Worm (Caenorhabditis elegans) whole organism, midembryonic: ENCODE measurements around the gene C45B2.8.

Experiments
- T22C8.4 ChIP-seq: fragments of 200-800 bp; sonication (Bioruptor generic); IDR thresholded peaks from 2 replicates; pipeline ENCODE4 v1.3.6; 2022; ENCODE audit warnings: missing genetic modification characterization, missing compliant biosample characterization
- cog-1 ChIP-seq: sonication (generic microtip); optimal IDR thresholded peaks from 2 replicates; lab custom pipeline; 2016; ENCODE audit warnings: missing genetic modification characterization, missing compliant biosample characterization
- flt-1 ChIP-seq: fragments of 200-800 bp; sonication (Bioruptor generic); IDR thresholded peaks from 2 replicates; pipeline ENCODE4 v1.3.6; 2022; ENCODE audit warnings: missing genetic modification characterization, missing compliant biosample characterization
- klf-2 ChIP-seq: fragments of 200-800 bp; sonication (Bioruptor generic); conservative IDR thresholded peaks from 2 replicates; pipeline ENCODE4 v1.3.6; 2022; ENCODE audit warnings: missing genetic modification reagents, missing genetic modification characterization, missing compliant biosample characterization
- med-1 ChIP-seq: sonication (generic microtip); optimal IDR thresholded peaks from 2 replicates; lab custom pipeline; 2017; ENCODE audit warnings: missing genetic modification characterization, mild to moderate bottlenecking, missing compliant biosample characterization, antibody characterized with exemption, missing genetic modification reagents; ENCODE audit not compliant: insufficient read depth
- ref-1 ChIP-seq: fragments of 200-800 bp; sonication (Bioruptor generic); conservative IDR thresholded peaks from 2 replicates; pipeline ENCODE4 v1.3.6; 2022; ENCODE audit warnings: missing genetic modification reagents, missing genetic modification characterization, missing compliant biosample characterization
- tab-1 ChIP-seq: fragments of 200-800 bp; sonication (Bioruptor generic); IDR thresholded peaks from 2 replicates; pipeline ENCODE4 v1.3.6; 2022; ENCODE audit warnings: missing genetic modification characterization, missing compliant biosample characterization
- ztf-23 ChIP-seq: fragments of 200-800 bp; sonication (Bioruptor generic); IDR thresholded peaks from 2 replicates; pipeline ENCODE4 v1.3.6; 2022; ENCODE audit warnings: missing genetic modification reagents, missing genetic modification characterization, missing compliant biosample characterization
- ztf-29 ChIP-seq: fragments of 200-800 bp; sonication (Bioruptor generic); IDR thresholded peaks from 2 replicates; pipeline ENCODE4 v1.3.6; 2022; ENCODE audit warnings: missing genetic modification reagents, missing genetic modification characterization, missing compliant biosample characterization

Gene C45B2.8

DNA sequence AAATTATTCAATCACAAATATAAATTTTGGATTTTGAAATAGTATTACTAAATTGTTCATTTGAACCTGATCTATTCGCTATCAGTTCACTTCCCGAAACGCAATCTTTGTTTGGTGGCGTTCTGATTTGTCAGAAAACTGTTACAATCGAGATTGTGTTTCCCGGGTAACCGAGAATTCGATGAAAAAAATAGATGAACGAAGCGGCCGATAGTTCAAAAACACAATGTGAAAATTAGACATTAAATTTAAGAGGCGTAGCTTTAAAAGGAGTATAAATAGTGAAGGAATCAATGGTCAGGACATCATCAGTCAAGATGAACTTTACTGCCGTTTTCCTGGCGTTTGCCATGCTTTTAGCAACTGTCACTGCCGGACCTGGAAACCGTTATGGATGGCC lies 2.0 kb upstream of the C45B2.8 start, which contains the start of gene C45B2.1:
Gene C45B2.1, plus strand, starts transcription at position 301 of the 400 bp plus-strand sequence.
- TF ChIP-seq ref-1 (GFP tag; lab: Robert Waterston, UW) (no peak), ztf-23 (GFP tag; lab: Robert Waterston, UW) (no peak), klf-2 (GFP tag; lab: Robert Waterston, UW) (no peak), flt-1 (GFP tag; lab: Robert Waterston, UW) (no peak), cog-1 (tag; lab: Kevin White, UChicago) (no peak), T22C8.4 (GFP tag; lab: Robert Waterston, UW) (no peak), ztf-29 (no peak)

DNA sequence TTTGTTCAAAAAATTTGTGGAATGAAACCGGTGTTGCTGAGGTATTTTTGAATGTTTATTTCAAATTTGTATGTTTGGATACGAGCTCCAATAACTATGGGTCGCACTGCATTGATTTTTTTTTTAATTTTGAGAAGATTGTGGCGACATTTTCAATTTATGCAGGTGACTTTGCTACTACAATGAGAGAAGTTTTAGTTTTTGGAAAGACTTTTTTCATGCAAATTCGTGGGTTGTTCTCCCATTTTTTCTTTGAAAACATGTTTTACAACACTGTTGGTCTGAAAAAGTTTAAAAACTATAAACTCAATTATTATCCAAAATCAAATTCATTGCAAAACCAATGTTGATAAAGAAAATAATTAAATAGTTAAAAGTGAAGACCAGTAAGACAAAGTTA lies 942 bp downstream of the C45B2.8 start:
- TF ChIP-seq ztf-23 (GFP tag; lab: Robert Waterston, UW) = no peak
- TF ChIP-seq flt-1 (GFP tag; lab: Robert Waterston, UW) = no peak
- TF ChIP-seq T22C8.4 (GFP tag; lab: Robert Waterston, UW) = no peak
- TF ChIP-seq med-1 (GFP tag; lab: Kevin White, UChicago) = no peak

DNA sequence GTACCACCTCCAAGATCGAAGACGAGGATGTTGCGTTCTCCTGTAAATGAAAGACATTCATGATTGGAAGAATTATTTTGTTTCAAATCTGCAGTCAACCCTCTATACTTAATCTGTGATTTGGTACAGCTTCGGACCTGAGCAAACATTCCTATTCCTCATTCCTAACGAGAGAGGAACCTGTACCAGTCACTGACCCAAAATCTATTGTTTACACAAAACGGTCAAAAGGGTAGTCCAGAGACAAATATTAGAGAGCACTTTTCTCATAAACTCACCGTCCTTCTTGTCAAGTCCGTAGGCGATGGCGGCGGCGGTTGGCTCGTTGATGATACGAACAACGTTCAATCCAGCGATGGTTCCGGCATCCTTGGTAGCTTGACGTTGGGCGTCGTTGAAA lies 3.0 kb downstream of the C45B2.8 start:
- TF ChIP-seq ref-1 (GFP tag; lab: Robert Waterston, UW) (no peak), ztf-23 (GFP tag; lab: Robert Waterston, UW) (no peak), flt-1 (GFP tag; lab: Robert Waterston, UW) (no peak), ztf-29 (no peak), cog-1 (tag; lab: Kevin White, UChicago) (no peak), tab-1 (GFP tag; lab: Robert Waterston, UW) (no peak), med-1 (GFP tag; lab: Kevin White, UChicago) (no peak), T22C8.4 (GFP tag; lab: Robert Waterston, UW) (no peak), klf-2 (GFP tag; lab: Robert Waterston, UW) (no peak)

DNA sequence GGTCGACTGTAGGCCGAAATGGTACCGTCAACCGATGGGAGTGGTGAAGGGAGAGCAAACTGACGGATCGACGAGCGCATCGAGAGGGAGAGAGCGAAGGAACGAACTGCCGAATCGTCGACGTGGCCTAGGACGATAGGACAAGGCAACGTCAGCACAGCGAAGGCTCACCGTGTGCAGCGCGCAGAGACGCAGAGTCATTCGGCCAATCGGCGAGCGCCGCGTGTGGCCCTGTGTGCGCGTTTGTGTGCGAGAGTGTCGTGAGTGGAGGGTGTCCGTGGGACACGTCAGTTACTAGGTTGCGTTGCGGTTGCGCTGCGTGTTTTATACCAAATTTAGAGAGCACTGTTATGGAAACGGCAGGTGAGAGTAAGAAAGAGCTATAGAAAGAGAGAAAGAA lies 4.2 kb downstream of the C45B2.8 start, which contains the start of gene hsp-3:
Gene hsp-3, minus strand, starts transcription at position 158 of the 400 bp plus-strand sequence.
- TF ChIP-seq med-1 (GFP tag; lab: Kevin White, UChicago) = no peak
- peak; percentile 82 for TF ChIP-seq cog-1 (tag; lab: Kevin White, UChicago)
- TF ChIP-seq ref-1 (GFP tag; lab: Robert Waterston, UW) = no peak
- no peak for TF ChIP-seq T22C8.4 (GFP tag; lab: Robert Waterston, UW)
- TF ChIP-seq tab-1 (GFP tag; lab: Robert Waterston, UW) = 0 out of 2 replicates have a peak, but pooled peaks have one; percentile 14
- TF ChIP-seq ztf-23 (GFP tag; lab: Robert Waterston, UW) = peak; percentile 70; the same call in 1 of the 2 replicates
- TF ChIP-seq ztf-29 = no peak
- peak; percentile 91 for TF ChIP-seq flt-1 (GFP tag; lab: Robert Waterston, UW)
- TF ChIP-seq klf-2 (GFP tag; lab: Robert Waterston, UW) = no peak

DNA sequence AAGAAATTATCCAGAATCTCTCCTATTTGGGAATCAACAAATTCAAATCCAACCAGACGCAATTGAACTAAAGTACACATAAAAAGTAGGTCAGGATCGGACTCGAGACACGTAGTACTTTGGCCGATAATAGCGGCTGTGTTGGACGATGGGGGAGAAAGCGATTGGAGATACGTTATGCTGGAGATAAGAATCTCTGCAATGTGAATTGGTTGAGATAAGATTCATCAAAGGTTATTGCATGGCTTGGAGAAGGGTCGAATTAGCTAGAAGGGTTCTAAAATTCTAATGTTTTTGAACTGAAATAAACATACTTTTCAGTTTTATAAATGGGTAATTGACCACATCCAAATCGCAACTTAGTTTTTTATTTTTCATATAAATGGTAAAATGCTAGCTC lies 4.8 kb downstream of the C45B2.8 start:
- TF ChIP-seq med-1 (GFP tag; lab: Kevin White, UChicago) = no peak
- TF ChIP-seq T22C8.4 (GFP tag; lab: Robert Waterston, UW) = no peak
- no peak for TF ChIP-seq cog-1 (tag; lab: Kevin White, UChicago)
- no peak for TF ChIP-seq ref-1 (GFP tag; lab: Robert Waterston, UW)
- no peak for TF ChIP-seq klf-2 (GFP tag; lab: Robert Waterston, UW)
- TF ChIP-seq ztf-23 (GFP tag; lab: Robert Waterston, UW) = no peak

DNA sequence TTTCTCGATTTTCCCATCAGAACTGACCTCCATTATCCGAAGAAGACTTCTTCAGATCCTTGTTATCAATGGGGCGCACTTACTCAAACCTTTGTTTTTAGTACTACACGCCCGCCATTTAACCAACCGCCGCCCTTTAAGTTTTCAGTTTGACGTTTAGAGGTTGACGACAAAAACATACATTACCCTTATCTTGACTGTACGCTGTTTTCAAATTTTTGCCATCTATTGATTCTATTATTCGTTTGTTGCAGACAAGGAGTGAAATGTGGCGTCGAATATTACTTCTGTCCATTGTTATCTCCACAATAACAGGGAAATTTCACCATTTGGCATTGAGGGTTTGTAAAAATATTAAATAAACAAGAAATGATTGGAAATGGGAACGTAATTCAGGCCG lies 5.3 kb downstream of the C45B2.8 start, which contains the start of gene C15H9.5:
Gene C15H9.5, plus strand, starts transcription at position 255 of the 400 bp plus-strand sequence.
- TF ChIP-seq med-1 (GFP tag; lab: Kevin White, UChicago) (no peak), cog-1 (tag; lab: Kevin White, UChicago) (no peak), flt-1 (GFP tag; lab: Robert Waterston, UW) (no peak), ztf-23 (GFP tag; lab: Robert Waterston, UW) (no peak), klf-2 (GFP tag; lab: Robert Waterston, UW) (no peak), ztf-29 (no peak), ref-1 (GFP tag; lab: Robert Waterston, UW) (no peak), T22C8.4 (GFP tag; lab: Robert Waterston, UW) (no peak), tab-1 (GFP tag; lab: Robert Waterston, UW) (no peak)

DNA sequence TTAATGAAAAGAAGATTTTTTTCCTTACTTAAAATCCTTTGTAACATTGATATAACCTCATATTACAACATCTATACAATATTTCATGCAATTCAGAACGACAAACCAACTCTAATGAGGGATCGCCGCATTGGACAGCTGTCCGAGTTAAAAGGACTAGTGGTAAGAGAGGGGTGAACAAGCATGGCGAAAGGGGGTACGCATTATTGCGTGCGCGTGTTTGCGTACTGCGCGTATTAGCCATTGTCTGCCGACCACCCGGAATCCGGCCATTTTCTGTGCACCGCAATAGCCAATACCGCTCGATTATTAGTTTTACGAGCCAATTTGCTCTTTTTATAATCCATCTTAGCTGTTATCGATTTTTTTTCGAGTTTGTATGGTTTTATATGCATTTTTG lies 9.8 kb downstream of the C45B2.8 start, which contains the start of gene C15H9.4:
Gene C15H9.4, plus strand, starts transcription at position 93 of the 400 bp plus-strand sequence.
- no peak for TF ChIP-seq ref-1 (GFP tag; lab: Robert Waterston, UW)
- no peak for TF ChIP-seq med-1 (GFP tag; lab: Kevin White, UChicago)
- TF ChIP-seq klf-2 (GFP tag; lab: Robert Waterston, UW) = no peak
- TF ChIP-seq tab-1 (GFP tag; lab: Robert Waterston, UW) = peak; percentile 64; the same call in 1 of the 2 replicates
- TF ChIP-seq ztf-29 = no peak
- TF ChIP-seq cog-1 (tag; lab: Kevin White, UChicago) = peak; percentile 40
- 0 out of 2 replicates have a peak, but pooled peaks have one; percentile 28 for TF ChIP-seq flt-1 (GFP tag; lab: Robert Waterston, UW)
- peak; percentile 53; the same call in 1 of the 2 replicates for TF ChIP-seq ztf-23 (GFP tag; lab: Robert Waterston, UW)

DNA sequence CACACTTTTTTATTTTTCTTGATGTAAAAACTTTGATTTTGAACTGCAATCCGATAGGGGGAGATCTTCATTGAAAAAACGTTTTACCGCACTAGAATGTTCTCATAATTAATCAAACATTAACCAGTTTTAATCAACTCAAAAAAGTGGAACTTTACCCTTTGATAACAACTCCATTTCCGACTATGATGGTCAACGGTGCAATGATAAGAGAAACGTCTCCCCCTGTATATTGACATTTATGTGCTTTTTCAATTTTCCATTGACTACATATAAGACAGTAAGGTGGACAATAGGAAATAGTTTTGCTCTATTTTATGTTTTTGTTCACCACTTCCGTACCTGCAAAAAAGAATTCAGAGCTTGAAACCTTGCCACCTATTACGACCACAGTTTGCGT lies 10.6 kb downstream of the C45B2.8 start:
- TF ChIP-seq ref-1 (GFP tag; lab: Robert Waterston, UW) (no peak), cog-1 (tag; lab: Kevin White, UChicago) (no peak), ztf-23 (GFP tag; lab: Robert Waterston, UW) (0 out of 2 replicates have a peak, but pooled peaks have one; percentile 17)

DNA sequence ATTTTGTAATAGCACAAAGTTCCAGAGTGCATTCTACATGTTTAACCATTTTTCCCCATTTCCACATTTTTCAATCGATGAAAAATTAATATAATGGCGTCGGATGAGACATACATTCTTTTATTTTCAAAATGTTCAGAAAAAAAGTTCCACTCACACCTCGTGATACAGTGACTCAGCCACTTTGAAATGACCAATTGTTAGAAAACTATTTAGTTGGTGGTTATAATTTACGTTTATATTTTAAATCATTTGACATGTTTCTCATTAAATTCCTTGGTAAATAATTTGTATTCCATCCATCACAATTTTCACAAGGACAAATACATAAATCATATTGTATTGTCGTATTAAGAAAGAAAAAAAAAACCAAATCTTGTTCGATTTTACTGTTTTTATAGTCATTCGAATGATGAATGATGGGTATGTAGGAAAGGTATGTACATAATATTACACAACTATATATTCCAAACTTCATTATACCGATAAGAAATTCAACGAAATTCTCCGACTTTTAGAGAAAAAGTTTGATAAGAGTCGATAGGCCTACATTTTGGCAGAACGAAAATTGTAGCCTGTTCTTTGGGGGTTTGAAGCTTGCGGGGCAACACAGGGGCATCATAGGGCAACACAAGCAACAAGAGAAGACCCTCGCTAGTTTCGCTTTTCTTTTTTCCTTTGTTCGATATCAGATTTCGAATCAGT lies 12.8 kb downstream of the C45B2.8 start:
- TF ChIP-seq med-1 (GFP tag; lab: Kevin White, UChicago) (no peak), flt-1 (GFP tag; lab: Robert Waterston, UW) (no peak), ztf-29 (no peak), tab-1 (GFP tag; lab: Robert Waterston, UW) (no peak), ztf-23 (GFP tag; lab: Robert Waterston, UW) (no peak), ref-1 (GFP tag; lab: Robert Waterston, UW) (no peak)
